Worm (Caenorhabditis elegans) whole organism, mixed stage, embryonic: Measurements from ENCODE around the gene cox-18.
A peak's percentile ranks its signal among the peaks of the same experiment; 100 is the strongest.
"Not testable (repeated sequence)": the region's sequence is repeated elsewhere in the genome, so short reads cannot be mapped to it uniquely, and the experiment has no call there.

Experiments
- blmp-1 ChIP-seq: fragments of 150-350 bp; optimal IDR thresholded peaks from 2 replicates; lab custom pipeline; 2014; ENCODE audit warnings: missing biosample characterization, missing genetic modification characterization
- ceh-39 ChIP-seq: fragments of 150-350 bp; optimal IDR thresholded peaks from 2 replicates; lab custom pipeline; 2014; ENCODE audit warnings: missing biosample characterization, missing genetic modification characterization
- ceh-43 ChIP-seq: fragments of 200-800 bp; sonication (Bioruptor generic); optimal IDR thresholded peaks from 2 replicates; lab custom pipeline; 2018; ENCODE audit warnings: mild to moderate bottlenecking, missing genetic modification characterization, moderate library complexity, missing compliant biosample characterization
- ceh-83 ChIP-seq: fragments of 200-800 bp; sonication (Bioruptor generic); optimal IDR thresholded peaks from 2 replicates; lab custom pipeline; 2018; ENCODE audit warnings: mild to moderate bottlenecking, missing genetic modification characterization, missing compliant biosample characterization
- ces-1 ChIP-seq: fragments of 150-350 bp; optimal IDR thresholded peaks from 2 replicates; lab custom pipeline; 2014; ENCODE audit warnings: missing biosample characterization, missing genetic modification reagents, missing genetic modification characterization
- cnd-1 ChIP-seq: fragments of 200-800 bp; sonication (Bioruptor generic); optimal IDR thresholded peaks from 2 replicates; lab custom pipeline; 2018; ENCODE audit warnings: mild to moderate bottlenecking, missing genetic modification characterization, missing compliant biosample characterization
- elt-1 ChIP-seq: sonication (generic microtip); optimal IDR thresholded peaks from 2 replicates; lab custom pipeline; 2017; ENCODE audit warnings: missing genetic modification characterization, mild to moderate bottlenecking, missing compliant biosample characterization, antibody characterized with exemption, moderate library complexity, borderline replicate concordance; ENCODE audit not compliant: insufficient read depth
- elt-3 ChIP-seq: fragments of 150-350 bp; optimal IDR thresholded peaks from 2 replicates; lab custom pipeline; 2014; ENCODE audit warnings: missing biosample characterization, missing genetic modification characterization
- flh-1 ChIP-seq: fragments of 200-800 bp; sonication (Bioruptor generic); optimal IDR thresholded peaks from 2 replicates; lab custom pipeline; 2018; ENCODE audit warnings: mild to moderate bottlenecking, missing genetic modification characterization, moderate library complexity, missing compliant biosample characterization
- ham-2 ChIP-seq: fragments of 200-800 bp; sonication (Bioruptor generic); optimal IDR thresholded peaks from 2 replicates; lab custom pipeline; 2018; ENCODE audit warnings: mild to moderate bottlenecking, missing genetic modification characterization, missing compliant biosample characterization
- lin-13 ChIP-seq: fragments of 150-350 bp; optimal IDR thresholded peaks from 2 replicates; lab custom pipeline; 2014; ENCODE audit warnings: missing biosample characterization, missing genetic modification characterization
- lsy-2 ChIP-seq: fragments of 150-350 bp; optimal IDR thresholded peaks from 2 replicates; lab custom pipeline; 2014; ENCODE audit warnings: missing biosample characterization, missing genetic modification characterization
- mab-5 ChIP-seq: fragments of 150-350 bp; optimal IDR thresholded peaks from 2 replicates; lab custom pipeline; 2014; ENCODE audit warnings: missing biosample characterization, missing genetic modification characterization
- mep-1 ChIP-seq: fragments of 150-350 bp; optimal IDR thresholded peaks from 2 replicates; lab custom pipeline; 2017; ENCODE audit warnings: missing biosample characterization, missing genetic modification reagents, missing genetic modification characterization, inconsistent platforms
- mls-2 ChIP-seq: sonication (generic microtip); optimal IDR thresholded peaks from 2 replicates; lab custom pipeline; 2016; ENCODE audit warnings: mild to moderate bottlenecking, missing genetic modification characterization, moderate library complexity, missing compliant biosample characterization
- nhr-12 ChIP-seq: fragments of 150-350 bp; optimal IDR thresholded peaks from 2 replicates; lab custom pipeline; 2014; ENCODE audit warnings: missing biosample characterization, missing genetic modification characterization
- nhr-2 ChIP-seq: fragments of 150-350 bp; optimal IDR thresholded peaks from 2 replicates; lab custom pipeline; 2014; ENCODE audit warnings: missing biosample characterization, missing genetic modification characterization
- nhr-237 ChIP-seq: fragments of 150-350 bp; optimal IDR thresholded peaks from 2 replicates; lab custom pipeline; 2014; ENCODE audit warnings: missing biosample characterization, missing genetic modification characterization
- nhr-28 ChIP-seq: fragments of 150-350 bp; optimal IDR thresholded peaks from 2 replicates; lab custom pipeline; 2014; ENCODE audit warnings: missing biosample characterization, missing genetic modification characterization
- sem-2 ChIP-seq: fragments of 200-800 bp; sonication (Bioruptor generic); optimal IDR thresholded peaks from 2 replicates; lab custom pipeline; 2018; ENCODE audit warnings: mild to moderate bottlenecking, missing genetic modification characterization, missing compliant biosample characterization
- sptf-1 ChIP-seq: sonication (generic microtip); optimal IDR thresholded peaks from 2 replicates; lab custom pipeline; 2017; ENCODE audit warnings: mild to moderate bottlenecking, missing genetic modification characterization, moderate library complexity, missing compliant biosample characterization
- tbx-8 ChIP-seq: fragments of 200-800 bp; sonication (Bioruptor generic); optimal IDR thresholded peaks from 2 replicates; lab custom pipeline; 2018; ENCODE audit warnings: mild to moderate bottlenecking, missing genetic modification characterization, moderate library complexity, missing compliant biosample characterization
- unc-120 ChIP-seq: sonication (generic microtip); optimal IDR thresholded peaks from 2 replicates; lab custom pipeline; 2017; ENCODE audit warnings: missing genetic modification characterization, missing compliant biosample characterization; ENCODE audit not compliant: poor library complexity, severe bottlenecking
- unc-62 ChIP-seq: fragments of 150-350 bp; optimal IDR thresholded peaks from 2 replicates; lab custom pipeline; 2014; ENCODE audit warnings: missing biosample characterization, missing genetic modification reagents, missing genetic modification characterization
- zip-8 ChIP-seq: fragments of 150-350 bp; optimal IDR thresholded peaks from 2 replicates; lab custom pipeline; 2014; ENCODE audit warnings: missing biosample characterization, missing genetic modification characterization
- ztf-11 ChIP-seq: fragments of 150-350 bp; optimal IDR thresholded peaks from 2 replicates; lab custom pipeline; 2014; ENCODE audit warnings: missing biosample characterization, missing genetic modification characterization

The cox-18 gene

ce11 chrIV:1097153-1097552, at the start of gene cox-18:
Gene cox-18, plus strand, starts transcription at chrIV:1097453.
- TF ChIP-seq cnd-1 (tag; lab: Kevin White, UChicago) (no peak), elt-1 (tag; lab: Kevin White, UChicago) (no peak), elt-3 (no peak), ceh-39 (tag; lab: Kevin White, UChicago) (no peak), ham-2 (GFP tag; lab: Kevin White, UChicago) (no peak), nhr-237 (tag; lab: Kevin White, UChicago) (no peak), flh-1 (GFP tag; lab: Kevin White, UChicago) (no peak), sptf-1 (tag; lab: Kevin White, UChicago) (no peak), mls-2 (tag; lab: Kevin White, UChicago) (no peak), blmp-1 (tag; lab: Kevin White, UChicago) (no peak), unc-62 (GFP tag; lab: Kevin White, UChicago) (no peak), nhr-2 (no peak), nhr-12 (tag; lab: Kevin White, UChicago) (no peak), mab-5 (no peak), sem-2 (no peak), ceh-83 (GFP tag; lab: Kevin White, UChicago) (no peak)

DNA sequence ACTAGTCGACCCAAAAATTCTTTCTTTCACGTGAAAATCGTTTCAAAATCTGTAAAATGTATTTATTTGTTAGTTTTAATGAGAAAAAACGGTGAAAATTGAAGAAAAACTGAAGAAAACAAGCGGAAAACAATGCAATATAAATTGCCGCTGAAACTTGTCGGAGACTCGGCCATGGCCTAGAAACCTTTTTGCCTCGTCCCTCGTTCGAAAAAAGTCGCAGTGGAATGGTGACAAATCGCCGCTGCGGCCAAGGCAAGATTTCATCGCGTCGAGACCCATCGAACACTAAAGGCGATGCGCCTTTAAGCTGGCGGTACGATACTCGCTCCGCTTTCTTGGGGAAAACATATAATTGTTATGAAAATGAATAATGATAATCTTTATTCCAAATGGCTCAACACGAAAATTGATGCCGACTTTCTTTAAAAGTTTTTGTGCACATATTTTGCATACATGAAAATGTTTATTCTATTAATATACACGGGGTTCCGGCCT, 45.6 kb upstream of the cox-18 start, which contains the start of gene Y55F3AM.21:
TSS of gene Y55F3AM.21 (minus strand) at position 51 of the 498 bp plus-strand sequence.
- TF ChIP-seq cnd-1, ztf-11, mep-1 (tag; lab: Kevin White, UChicago): not testable (repeated sequence)

ce11 chrIV:1053989-1054388, 43.3 kb upstream of the cox-18 start:
- TF ChIP-seq unc-120 (tag; lab: Kevin White, UChicago) (no peak), mab-5 (no peak), nhr-28 (tag; lab: Kevin White, UChicago) (no peak), mls-2 (tag; lab: Kevin White, UChicago) (no peak), nhr-2 (no peak), ceh-83 (GFP tag; lab: Kevin White, UChicago) (no peak), unc-62 (GFP tag; lab: Kevin White, UChicago) (no peak), tbx-8 (no peak), lsy-2 (tag; lab: Kevin White, UChicago) (no peak), blmp-1 (tag; lab: Kevin White, UChicago) (no peak), zip-8 (no peak), sptf-1 (tag; lab: Kevin White, UChicago) (no peak), mep-1 (tag; lab: Kevin White, UChicago) (no peak), ham-2 (GFP tag; lab: Kevin White, UChicago) (no peak)
- TF ChIP-seq, all 35 proteins: peak for 0

ce11 chrIV:1054736-1055135, 42.5 kb upstream of the cox-18 start, which contains the start of gene dcap-1:
Gene dcap-1, minus strand, starts transcription at chrIV:1054794.
- TF ChIP-seq ces-1 (GFP tag; lab: Kevin White, UChicago), result peak; percentile 42
- TF ChIP-seq lin-13 (tag; lab: Kevin White, UChicago), result no peak
- TF ChIP-seq elt-3, result no peak
- TF ChIP-seq, all 35 proteins: peak for 1

- TF ChIP-seq ceh-39 (tag; lab: Kevin White, UChicago), result no peak
- TF ChIP-seq elt-1 (tag; lab: Kevin White, UChicago), result no peak
- no peak for TF ChIP-seq mab-5
- no peak for TF ChIP-seq lsy-2 (tag; lab: Kevin White, UChicago)
- no peak for TF ChIP-seq ceh-43 (GFP tag; lab: Kevin White, UChicago)
These were observed 41.5 kb upstream of the cox-18 start for ce11 chrIV:1055734-1056133.

- no peak for TF ChIP-seq ztf-11 (tag; lab: Kevin White, UChicago)
- peak; percentile 73 for TF ChIP-seq ces-1 (GFP tag; lab: Kevin White, UChicago)
- no peak for TF ChIP-seq sem-2
- no peak for TF ChIP-seq ceh-39 (tag; lab: Kevin White, UChicago)
- TF ChIP-seq lsy-2 (tag; lab: Kevin White, UChicago), result peak; percentile 8
- TF ChIP-seq nhr-237 (tag; lab: Kevin White, UChicago), result peak; percentile 28
- TF ChIP-seq ceh-83 (GFP tag; lab: Kevin White, UChicago), result no peak
These were observed 40.9 kb upstream of the cox-18 start, which contains the start of the genes Y55F3AM.13 and mrps-25 for ce11 chrIV:1056263-1056942. Gene Y55F3AM.13, minus strand, starts transcription at chrIV:1056313. Gene mrps-25, plus strand, starts transcription at chrIV:1056892.
